Worm (Caenorhabditis elegans): ENCODE measurements around the gene M03F4.4.

DNA sequence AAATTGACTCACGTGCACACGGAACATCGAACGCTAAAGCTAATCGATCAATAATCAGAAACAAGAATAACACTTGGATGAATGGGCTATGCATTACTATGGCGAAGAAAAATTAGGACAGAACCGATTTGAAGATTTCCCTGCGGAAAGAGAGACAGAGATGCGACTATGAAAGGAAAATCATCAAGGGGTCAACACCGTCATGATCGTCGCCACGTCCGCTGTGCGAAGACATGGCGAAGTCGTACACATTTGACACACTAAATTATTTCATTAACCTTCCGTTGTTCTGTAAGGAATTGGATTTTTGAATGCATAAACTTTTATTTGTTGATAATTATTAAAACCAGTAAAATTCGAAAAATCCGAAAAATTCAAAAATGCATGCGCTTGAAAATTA lies 12.0 kb upstream of the M03F4.4 start, which contains the start of gene M03F4.6:
- TF ChIP-seq bed-2 (GFP tag; IDR thresholded peaks at IDR 0.05) (no peak), die-1 (tag; optimal IDR thresholded peaks at IDR 0.05) (no peak), C06A6.2 (GFP tag; conservative IDR thresholded peaks at IDR 0.05) (no peak; the same call in 1 of the 2 replicates)

Data from whole organism, young adult.